Worm (Caenorhabditis elegans) whole organism, L4 larva: ENCODE measurements around the gene mesp-1.
A peak's percentile ranks its signal among the peaks of the same experiment; 100 is the strongest.

ENCODE experiments used
- F10B5.3 ChIP-seq: sonication (generic microtip); optimal IDR thresholded peaks from 2 replicates; lab custom pipeline; 2016; ENCODE audit warnings: mild to moderate bottlenecking, missing genetic modification characterization, missing compliant biosample characterization
- F26F4.8 ChIP-seq: fragments of 200-800 bp; sonication (Bioruptor generic); conservative IDR thresholded peaks from 2 replicates; pipeline ENCODE4 v1.3.6; 2022; ENCODE audit warnings: missing genetic modification characterization, missing compliant biosample characterization
- F49E8.2 ChIP-seq: sonication (generic microtip); optimal IDR thresholded peaks from 2 replicates; lab custom pipeline; 2016; ENCODE audit warnings: missing compliant biosample characterization, mild to moderate bottlenecking, missing genetic modification characterization, borderline replicate concordance
- R02D3.7 ChIP-seq: fragments of 150-350 bp; sonication (generic microtip); optimal IDR thresholded peaks from 3 replicates; lab custom pipeline; 2014; ENCODE audit warnings: missing biosample characterization, missing genetic modification characterization
- T20F7.1 ChIP-seq: fragments of 200-800 bp; sonication (Bioruptor generic); optimal IDR thresholded peaks from 2 replicates; lab custom pipeline; 2018; ENCODE audit warnings: mild to moderate bottlenecking, missing genetic modification characterization, missing compliant biosample characterization
- Y48G9A.11 ChIP-seq: fragments of 200-800 bp; sonication (Bioruptor generic); IDR thresholded peaks from 2 replicates; pipeline ENCODE4 v1.3.6; 2022; ENCODE audit warnings: missing genetic modification reagents, missing genetic modification characterization, missing compliant biosample characterization
- aly-2 ChIP-seq: sonication (generic microtip); optimal IDR thresholded peaks from 2 replicates; lab custom pipeline; 2018; ENCODE audit warnings: missing biosample characterization, missing genetic modification characterization
- ceh-20 ChIP-seq: fragments of 200-800 bp; sonication (Bioruptor generic); IDR thresholded peaks from 2 replicates; pipeline ENCODE4 v1.3.6; 2022; ENCODE audit warnings: missing genetic modification reagents, missing genetic modification characterization, missing compliant biosample characterization
- ceh-28 ChIP-seq: fragments of 150-350 bp; optimal IDR thresholded peaks from 2 replicates; lab custom pipeline; 2014; ENCODE audit warnings: missing biosample characterization, missing genetic modification reagents, missing genetic modification characterization
- ceh-44 ChIP-seq: fragments of 200-800 bp; sonication (Bioruptor generic); IDR thresholded peaks from 2 replicates; pipeline ENCODE4 v1.3.6; 2022; ENCODE audit warnings: missing genetic modification reagents, missing genetic modification characterization, missing compliant biosample characterization
- ceh-82 ChIP-seq: sonication (generic microtip); optimal IDR thresholded peaks from 2 replicates; lab custom pipeline; 2017; ENCODE audit warnings: missing biosample characterization, missing genetic modification characterization
- cey-2 ChIP-seq: sonication (generic microtip); optimal IDR thresholded peaks from 3 replicates; lab custom pipeline; 2017; ENCODE audit warnings: missing genetic modification characterization, mild to moderate bottlenecking, missing compliant biosample characterization, antibody characterized with exemption, borderline replicate concordance; ENCODE audit not compliant: insufficient read depth
- daf-16 ChIP-seq, 3 experiments: sonication (generic microtip); optimal IDR thresholded peaks; 2 replicates each; lab custom pipeline; 2016 to 2017; ENCODE audit warnings: missing genetic modification characterization in 3 of 3, missing genetic modification reagents in 3 of 3, mild to moderate bottlenecking in 2 of 3, missing compliant biosample characterization in 2 of 3, missing biosample characterization in 1 of 3, moderate library complexity in 1 of 3
- daf-8 ChIP-seq: fragments of 200-800 bp; sonication (Bioruptor generic); IDR thresholded peaks from 2 replicates; pipeline ENCODE4 v1.3.6; 2022; ENCODE audit warnings: missing genetic modification characterization, missing compliant biosample characterization
- dpl-1 ChIP-seq: fragments of 150-350 bp; optimal IDR thresholded peaks from 2 replicates; lab custom pipeline; 2014; ENCODE audit warnings: missing biosample characterization, missing genetic modification reagents, missing genetic modification characterization
- duxl-1 ChIP-seq: sonication (generic microtip); optimal IDR thresholded peaks from 2 replicates; lab custom pipeline; 2016; ENCODE audit warnings: mild to moderate bottlenecking, missing genetic modification characterization, moderate library complexity, missing compliant biosample characterization; ENCODE audit not compliant: poor library complexity
- egl-27 ChIP-seq: sonication (generic microtip); optimal IDR thresholded peaks from 3 replicates; lab custom pipeline; 2017; ENCODE audit warnings: missing biosample characterization, missing genetic modification reagents, missing genetic modification characterization
- egl-43 ChIP-seq: fragments of 200-800 bp; sonication (Bioruptor generic); IDR thresholded peaks from 2 replicates; pipeline ENCODE4 v1.3.6; 2022; ENCODE audit warnings: missing genetic modification reagents, missing genetic modification characterization, missing compliant biosample characterization
- fkh-10 ChIP-seq: fragments of 150-350 bp; optimal IDR thresholded peaks from 2 replicates; lab custom pipeline; 2014; ENCODE audit warnings: missing biosample characterization, missing genetic modification reagents, missing genetic modification characterization
- gei-8 ChIP-seq: fragments of 200-800 bp; sonication (Bioruptor generic); optimal IDR thresholded peaks from 2 replicates; lab custom pipeline; 2018; ENCODE audit warnings: mild to moderate bottlenecking, missing genetic modification characterization, missing compliant biosample characterization
- hif-1 ChIP-seq, 2 experiments: sonication (generic microtip); optimal IDR thresholded peaks; 2 replicates each; lab custom pipeline; 2016 to 2017; ENCODE audit warnings: missing compliant biosample characterization in 2 of 2, missing genetic modification characterization in 2 of 2, missing genetic modification reagents in 2 of 2, missing genotype in 2 of 2, mild to moderate bottlenecking in 1 of 2
- lin-1 ChIP-seq: fragments of 200-800 bp; sonication (Bioruptor generic); IDR thresholded peaks from 2 replicates; pipeline ENCODE4 v1.3.6; 2022; ENCODE audit warnings: missing genetic modification reagents, missing genetic modification characterization, missing compliant biosample characterization
- lin-38 ChIP-seq: fragments of 200-800 bp; sonication (Bioruptor generic); IDR thresholded peaks from 2 replicates; pipeline ENCODE4 v1.3.6; 2022; ENCODE audit warnings: missing genetic modification reagents, missing genetic modification characterization, missing compliant biosample characterization
- lin-39 ChIP-seq: fragments of 150-350 bp; optimal IDR thresholded peaks from 2 replicates; lab custom pipeline; 2014; ENCODE audit warnings: missing biosample characterization, missing genetic modification reagents, missing genetic modification characterization
- lsy-2 ChIP-seq, 2 experiments: fragments of 150-350 bp in 1 of 2; sonication (generic microtip) in 1 of 2; optimal IDR thresholded peaks; 2 replicates each; lab custom pipeline; 2014 to 2017; ENCODE audit warnings: missing biosample characterization in 2 of 2, missing genetic modification characterization in 2 of 2
- mdl-1 ChIP-seq, 2 experiments: fragments of 150-350 bp in 1 of 2; sonication (generic microtip) in 1 of 2; optimal IDR thresholded peaks; 2 replicates each; lab custom pipeline; 2014 to 2017; ENCODE audit warnings: missing biosample characterization in 2 of 2, missing genetic modification characterization in 2 of 2
- mes-2 ChIP-seq: sonication (generic microtip); optimal IDR thresholded peaks from 2 replicates; lab custom pipeline; 2016; ENCODE audit warnings: missing genotype, mild to moderate bottlenecking, missing genetic modification characterization, missing compliant biosample characterization; ENCODE audit not compliant: poor library complexity, severe bottlenecking
- mxl-3 ChIP-seq: fragments of 200-800 bp; sonication (Bioruptor generic); optimal IDR thresholded peaks from 2 replicates; lab custom pipeline; 2018; ENCODE audit warnings: mild to moderate bottlenecking, missing genetic modification characterization, missing compliant biosample characterization
- nhr-111 ChIP-seq: fragments of 200-800 bp; sonication (Bioruptor generic); optimal IDR thresholded peaks from 2 replicates; lab custom pipeline; 2018; ENCODE audit warnings: mild to moderate bottlenecking, missing genetic modification characterization, missing compliant biosample characterization
- nhr-237 ChIP-seq: sonication (generic microtip); optimal IDR thresholded peaks from 2 replicates; lab custom pipeline; 2017; ENCODE audit warnings: missing biosample characterization, missing genetic modification characterization
- nhr-25 ChIP-seq: sonication (generic microtip); optimal IDR thresholded peaks from 2 replicates; lab custom pipeline; 2017; ENCODE audit warnings: missing genetic modification characterization, mild to moderate bottlenecking, missing compliant biosample characterization, antibody characterized with exemption, moderate library complexity, borderline replicate concordance; ENCODE audit not compliant: insufficient read depth
- nhr-28 ChIP-seq: fragments of 150-350 bp; optimal IDR thresholded peaks from 2 replicates; lab custom pipeline; 2014; ENCODE audit warnings: missing biosample characterization, missing genetic modification characterization
- nhr-42 ChIP-seq: fragments of 200-800 bp; sonication (Bioruptor generic); IDR thresholded peaks from 2 replicates; pipeline ENCODE4 v1.3.6; 2022; ENCODE audit warnings: missing genetic modification characterization, missing compliant biosample characterization
- nhr-77 ChIP-seq: fragments of 150-350 bp; optimal IDR thresholded peaks from 2 replicates; lab custom pipeline; 2014; ENCODE audit warnings: missing biosample characterization, missing genetic modification characterization
- pha-4 ChIP-seq, 2 experiments: fragments of 150-350 bp in 1 of 2; fragments of 200-800 bp in 1 of 2; sonication (Bioruptor generic) in 1 of 2; IDR thresholded peaks in 1 of 2; optimal IDR thresholded peaks in 1 of 2; 2 replicates each; pipeline versions ENCODE4 v1.3.6 to Lab custom; 2014 to 2022; ENCODE audit warnings: missing genetic modification characterization in 2 of 2, missing genetic modification reagents in 2 of 2, missing biosample characterization in 1 of 2, missing compliant biosample characterization in 1 of 2
- pqm-1 ChIP-seq: sonication (generic microtip); optimal IDR thresholded peaks from 2 replicates; lab custom pipeline; 2017; ENCODE audit warnings: missing biosample characterization, missing genetic modification characterization
- spr-1 ChIP-seq: sonication (generic microtip); optimal IDR thresholded peaks from 2 replicates; lab custom pipeline; 2016; ENCODE audit warnings: mild to moderate bottlenecking, missing genetic modification characterization, missing compliant biosample characterization
- unc-62 ChIP-seq, 3 experiments: fragments of 150-350 bp in 1 of 3; sonication (generic microtip); optimal IDR thresholded peaks in 2 of 3; peaks in 1 of 3; 1 replicate in 1 of 3; 2 replicates in 2 of 3; lab custom pipeline; 2014 to 2017; ENCODE audit warnings: missing biosample characterization in 3 of 3, missing genetic modification characterization in 3 of 3, missing genetic modification reagents in 3 of 3, missing genotype in 1 of 3
- zag-1 ChIP-seq: fragments of 150-350 bp; optimal IDR thresholded peaks from 2 replicates; lab custom pipeline; 2014; ENCODE audit warnings: missing biosample characterization, missing genetic modification characterization
- zip-11 ChIP-seq: fragments of 200-800 bp; sonication (Bioruptor generic); IDR thresholded peaks from 2 replicates; pipeline ENCODE4 v1.3.6; 2022; ENCODE audit warnings: missing genetic modification characterization, missing compliant biosample characterization
- ztf-11 ChIP-seq: fragments of 150-350 bp; optimal IDR thresholded peaks from 2 replicates; lab custom pipeline; 2014; ENCODE audit warnings: missing biosample characterization, missing genetic modification characterization
- ztf-7 ChIP-seq: fragments of 150-350 bp; optimal IDR thresholded peaks from 2 replicates; lab custom pipeline; 2014; ENCODE audit warnings: missing biosample characterization, missing genetic modification characterization

Gene mesp-1

ce11 chrIV:8513619-8514018 is 14.5 kb downstream of the mesp-1 start, which contains the start of gene cks-1:
cks-1 (plus strand) TSS chrIV:8513919.
- TF ChIP-seq fkh-10 (GFP tag; lab: Kevin White, UChicago): no peak
- TF ChIP-seq nhr-42 (GFP tag; lab: Robert Waterston, UW): no peak
- no peak for TF ChIP-seq nhr-237 (tag; lab: Kevin White, UChicago)
- no peak for TF ChIP-seq nhr-28
- TF ChIP-seq nhr-25: no peak
- no peak for TF ChIP-seq lin-39 (tag; lab: Kevin White, UChicago)
- no peak for TF ChIP-seq pha-4 (GFP tag; IDR thresholded peaks at IDR 0.05; lab: Robert Waterston, UW)
- no peak for TF ChIP-seq pha-4 (tag; optimal IDR thresholded peaks at IDR 0.05; lab: Kevin White, UChicago)
- TF ChIP-seq nhr-111 (GFP tag; lab: Kevin White, UChicago): no peak
- TF ChIP-seq ceh-44: no peak
- no peak for TF ChIP-seq nhr-77 (tag; lab: Kevin White, UChicago)
- TF ChIP-seq R02D3.7 (tag; lab: Kevin White, UChicago): no peak
- TF ChIP-seq spr-1 (tag; lab: Kevin White, UChicago): no peak
- TF ChIP-seq ceh-28 (tag; lab: Kevin White, UChicago): no peak
- TF ChIP-seq daf-16 (GFP tag; optimal IDR thresholded peaks at IDR 0.05; lab: Kevin White, UChicago): no peak
- TF ChIP-seq daf-16 (tag; optimal IDR thresholded peaks at IDR 0.05; lab: Kevin White, UChicago): no peak
- TF ChIP-seq aly-2: no peak
- TF ChIP-seq Y48G9A.11 (GFP tag; lab: Robert Waterston, UW): no peak

DNA sequence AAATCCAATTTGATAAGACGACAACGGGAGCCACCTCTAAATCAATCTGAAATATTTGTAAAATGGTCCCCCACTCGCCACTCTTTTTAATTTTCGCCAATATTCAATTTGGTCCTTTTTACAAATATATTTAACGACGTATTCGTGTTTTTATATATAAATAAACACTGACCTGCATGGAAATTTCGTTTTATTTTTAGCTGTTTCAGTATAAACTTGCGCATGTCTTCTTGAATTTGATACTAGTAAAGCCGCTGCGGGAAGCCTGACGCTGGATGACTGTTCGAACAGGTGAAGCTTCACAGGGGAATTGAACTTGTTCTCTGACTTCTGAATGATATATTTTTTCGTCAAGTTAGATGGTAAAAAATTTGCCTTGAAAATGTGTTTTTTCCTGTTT is 15.4 kb downstream of the mesp-1 start:
- TF ChIP-seq F26F4.8 (GFP tag; lab: Robert Waterston, UW): no peak
- TF ChIP-seq T20F7.1 (GFP tag; lab: Kevin White, UChicago): no peak
- no peak for TF ChIP-seq daf-16 (GFP tag; optimal IDR thresholded peaks at IDR 0.05; lab: Kevin White, UChicago)
- TF ChIP-seq daf-16 (tag; optimal IDR thresholded peaks at IDR 0.05; lab: Kevin White, UChicago): no peak
- no peak for TF ChIP-seq zip-11 (GFP tag; lab: Robert Waterston, UW)
- 0 out of 2 replicates have a peak, but pooled peaks have one; percentile 16 for TF ChIP-seq lin-38 (GFP tag; lab: Robert Waterston, UW)
- no peak for TF ChIP-seq F10B5.3
- TF ChIP-seq hif-1 (tag; optimal IDR thresholded peaks at IDR 0.05; lab: Kevin White, UChicago): no peak
- no peak for TF ChIP-seq lsy-2 (tag; optimal IDR thresholded peaks at IDR 0.05; lab: Kevin White, UChicago)
- TF ChIP-seq fkh-10 (GFP tag; lab: Kevin White, UChicago): no peak
- no peak for TF ChIP-seq zag-1 (tag; lab: Kevin White, UChicago)
- TF ChIP-seq lin-1: no peak
- no peak for TF ChIP-seq aly-2
- no peak for TF ChIP-seq gei-8 (GFP tag; lab: Kevin White, UChicago)
- no peak for TF ChIP-seq pqm-1 (tag; lab: Kevin White, UChicago)
- no peak for TF ChIP-seq ceh-20 (GFP tag; lab: Robert Waterston, UW)
- no peak for TF ChIP-seq egl-43 (GFP tag; lab: Robert Waterston, UW)
- TF ChIP-seq F49E8.2: peak; percentile 20

DNA sequence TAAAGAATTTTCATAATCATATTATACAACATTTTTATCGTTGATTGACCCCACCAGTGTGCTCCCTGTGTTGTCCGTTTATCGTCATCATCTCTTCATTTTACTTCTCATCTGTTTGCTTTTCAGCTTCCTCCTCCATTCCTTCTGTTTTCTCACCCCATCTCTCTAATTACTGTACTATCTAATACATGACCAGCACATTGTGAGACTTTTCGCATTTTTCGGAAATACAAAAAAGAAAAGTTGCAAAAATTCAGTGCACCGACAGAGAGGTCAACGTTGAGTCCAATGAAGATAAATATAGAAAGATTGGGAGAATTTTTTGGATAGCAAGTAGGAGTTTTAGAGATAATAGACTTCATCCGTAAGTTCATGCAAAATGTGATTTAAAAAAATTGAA is 20.8 kb downstream of the mesp-1 start:
- TF ChIP-seq ztf-11 (tag; lab: Kevin White, UChicago) (no peak), unc-62 (GFP tag; optimal IDR thresholded peaks at IDR 0.05 in 1 of 2; lab: Kevin White, UChicago) (peak in 1 of 2 experiments; percentile 95), unc-62 (tag; optimal IDR thresholded peaks at IDR 0.05; lab: Kevin White, UChicago) (no peak)

DNA sequence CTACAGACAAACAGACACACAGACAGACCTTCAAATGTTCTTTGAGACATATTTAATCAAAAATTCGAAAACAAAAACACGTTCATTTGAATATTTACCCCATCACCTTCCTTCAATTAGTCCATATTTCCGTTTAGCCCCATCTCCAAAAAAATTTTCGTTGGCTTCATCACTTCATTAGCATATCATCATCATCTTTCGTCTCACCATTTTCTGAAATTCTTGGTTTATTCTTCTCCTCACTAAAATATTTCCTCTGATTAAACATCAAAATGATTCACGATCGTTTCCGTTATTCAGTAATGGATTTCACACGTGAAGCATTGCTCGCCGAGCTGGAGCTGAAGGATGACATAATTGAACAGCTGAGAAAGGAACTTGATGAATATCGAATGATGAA is 21.5 kb downstream of the mesp-1 start, which contains the start of gene pkg-2:
TSS of gene pkg-2 (plus strand) at position 301 of the 400 bp plus-strand sequence.
- TF ChIP-seq egl-27 (tag; lab: Kevin White, UChicago) (no peak), F49E8.2 (no peak), dpl-1 (GFP tag; lab: Kevin White, UChicago) (no peak), nhr-28 (no peak), mes-2 (tag; lab: Kevin White, UChicago) (no peak), ztf-7 (no peak), cey-2 (tag; lab: Kevin White, UChicago) (no peak), duxl-1 (tag; lab: Kevin White, UChicago) (no peak), daf-16 (GFP tag; optimal IDR thresholded peaks at IDR 0.05; lab: Kevin White, UChicago) (no peak), daf-16 (tag; optimal IDR thresholded peaks at IDR 0.05; lab: Kevin White, UChicago) (no peak), daf-8 (GFP tag; lab: Robert Waterston, UW) (no peak), ceh-82 (tag; lab: Kevin White, UChicago) (no peak), mdl-1 (tag; optimal IDR thresholded peaks at IDR 0.05; lab: Kevin White, UChicago) (no peak), pqm-1 (tag; lab: Kevin White, UChicago) (no peak), mxl-3 (GFP tag; lab: Kevin White, UChicago) (no peak)
